Worm (Caenorhabditis elegans): ENCODE measurements around the gene nhr-53.

The nhr-53 gene

DNA sequence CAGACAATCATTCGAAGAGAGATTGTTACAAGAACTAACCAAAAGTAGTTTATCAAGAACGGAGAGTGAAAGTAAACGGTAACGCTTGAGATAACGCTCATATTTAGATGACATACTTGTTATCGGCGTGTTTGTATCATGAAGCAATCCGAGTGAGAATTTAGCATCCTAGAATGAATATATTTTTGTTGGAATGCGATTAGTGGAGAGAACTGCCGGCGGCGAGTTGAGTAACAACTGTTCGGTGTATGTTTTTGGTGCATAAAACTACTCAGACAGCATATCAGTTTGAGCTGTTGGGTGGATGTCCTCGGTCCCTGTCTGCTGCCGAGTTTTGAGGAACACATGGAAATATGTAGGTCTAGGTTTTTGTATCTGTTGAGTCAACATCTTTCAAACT lies 31.4 kb upstream of the nhr-53 start, which contains the start of gene T23D5.3:
Gene T23D5.3 (minus strand): TSS at position 101 of the 400 bp plus-strand sequence.
- TF ChIP-seq unc-120 (tag; optimal IDR thresholded peaks at IDR 0.05; ENCODE audit: poor library complexity, severe bottlenecking) (no peak), nhr-76 (tag; optimal IDR thresholded peaks at IDR 0.05) (no peak), hlh-1 (tag; optimal IDR thresholded peaks at IDR 0.05) (no peak), bed-3 (GFP tag; optimal IDR thresholded peaks at IDR 0.05) (no peak), elt-3 (tag; optimal IDR thresholded peaks at IDR 0.05) (no peak), lsy-2 (tag; optimal IDR thresholded peaks at IDR 0.05) (no peak), drap-1 (GFP tag; optimal IDR thresholded peaks at IDR 0.05) (no peak), sem-2 (GFP tag; optimal IDR thresholded peaks at IDR 0.05) (no peak), ceh-43 (GFP tag; optimal IDR thresholded peaks at IDR 0.05) (no peak), ham-2 (GFP tag; optimal IDR thresholded peaks at IDR 0.05) (no peak), mls-2 (tag; optimal IDR thresholded peaks at IDR 0.05) (no peak), cnd-1 (tag; optimal IDR thresholded peaks at IDR 0.05) (no peak), nhr-12 (tag; optimal IDR thresholded peaks at IDR 0.05) (no peak), lin-32 (GFP tag; optimal IDR thresholded peaks at IDR 0.05) (no peak)

DNA sequence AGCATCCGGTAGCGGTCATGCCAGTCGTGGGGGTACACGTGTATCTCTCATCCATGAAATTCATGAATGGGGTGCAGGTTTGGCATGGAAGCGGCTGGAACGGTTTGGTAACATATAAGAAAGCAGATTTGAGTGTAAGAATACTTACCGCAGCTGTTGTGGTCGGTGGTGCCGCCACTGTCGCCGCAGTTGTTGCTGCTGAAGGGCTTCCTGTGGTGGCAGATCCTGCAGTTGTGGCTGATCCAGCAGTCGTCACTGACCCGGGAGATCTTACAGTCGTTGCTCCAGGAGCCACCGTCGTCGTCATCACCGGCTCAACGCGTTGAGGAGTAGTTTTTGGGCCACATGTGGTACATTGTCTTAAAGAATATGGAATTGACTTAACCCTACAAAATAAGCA lies 30.9 kb upstream of the nhr-53 start:
- TF ChIP-seq unc-120 (tag; optimal IDR thresholded peaks at IDR 0.05; ENCODE audit: poor library complexity, severe bottlenecking) (no peak), cnd-1 (tag; optimal IDR thresholded peaks at IDR 0.05) (no peak), mls-2 (tag; optimal IDR thresholded peaks at IDR 0.05) (no peak), snpc-4 (tag; optimal IDR thresholded peaks at IDR 0.05) (no peak)

ce11 chrV:15732209-15732608 lies 30.0 kb upstream of the nhr-53 start, which contains the start of gene str-38:
Gene str-38, minus strand, starts transcription at chrV:15732309.
- TF ChIP-seq snpc-4 (tag; optimal IDR thresholded peaks at IDR 0.05) = no peak
- no peak for TF ChIP-seq ces-1 (GFP tag; optimal IDR thresholded peaks at IDR 0.05)
- TF ChIP-seq nhr-237 (tag; optimal IDR thresholded peaks at IDR 0.05) = no peak
- no peak for TF ChIP-seq lin-13 (tag; optimal IDR thresholded peaks at IDR 0.05)
- TF ChIP-seq lin-32 (GFP tag; optimal IDR thresholded peaks at IDR 0.05) = no peak
- TF ChIP-seq bed-3 (GFP tag; optimal IDR thresholded peaks at IDR 0.05) = no peak
- no peak for TF ChIP-seq mls-2 (tag; optimal IDR thresholded peaks at IDR 0.05)
- no peak for TF ChIP-seq sem-2 (GFP tag; optimal IDR thresholded peaks at IDR 0.05)
- TF ChIP-seq sptf-1 (tag; optimal IDR thresholded peaks at IDR 0.05) = no peak

DNA sequence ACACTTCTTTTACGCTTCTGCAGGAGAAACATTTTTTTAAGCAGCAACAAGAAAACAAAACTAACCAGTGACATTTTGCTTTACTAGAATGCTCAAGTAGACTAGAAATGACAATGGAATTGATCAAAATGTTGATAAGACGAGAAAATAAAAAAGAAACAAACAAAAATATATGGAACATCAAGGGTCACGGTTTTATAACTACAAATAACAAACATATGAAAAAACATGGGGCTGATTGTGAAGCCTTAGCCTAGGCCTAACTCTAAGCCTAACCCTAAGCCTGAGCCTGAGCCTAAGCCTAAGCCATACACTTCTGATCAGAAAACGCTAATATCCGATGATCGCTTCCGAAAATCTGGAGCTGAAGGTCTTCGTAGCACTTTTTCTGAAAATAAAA lies 28.3 kb upstream of the nhr-53 start, which contains the start of gene Y6E2A.10:
Gene Y6E2A.10 (minus strand): TSS at position 101 of the 400 bp plus-strand sequence.
- TF ChIP-seq bed-3 (GFP tag; optimal IDR thresholded peaks at IDR 0.05) (no peak), elt-1 (tag; optimal IDR thresholded peaks at IDR 0.05; ENCODE audit: borderline replicate concordance, insufficient read depth) (no peak)

DNA sequence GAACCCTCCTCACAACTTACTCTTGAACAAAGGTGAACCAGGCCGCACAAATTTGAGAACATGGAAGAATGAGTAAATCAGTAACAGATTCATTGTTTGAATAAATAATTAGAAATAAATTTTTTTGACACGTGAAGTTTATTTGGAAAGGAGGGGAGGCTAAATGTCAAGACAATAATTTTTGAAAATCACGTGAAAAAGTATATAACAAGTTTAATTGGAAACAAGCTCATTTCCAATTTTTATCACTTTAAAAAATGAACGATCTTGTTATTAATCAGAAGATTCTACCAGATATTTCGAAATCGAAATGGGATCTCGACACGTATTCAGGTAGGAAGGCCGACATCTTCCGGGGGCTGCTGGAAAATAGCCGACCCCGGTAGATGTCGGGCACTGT lies 24.4 kb upstream of the nhr-53 start, which contains the start of the genes irld-57 and sfxn-1.3:
Gene irld-57 (minus strand): TSS at position 101 of the 400 bp plus-strand sequence.
Gene sfxn-1.3 (plus strand): TSS at position 232 of the 400 bp plus-strand sequence.
- TF ChIP-seq nhr-237 (tag; optimal IDR thresholded peaks at IDR 0.05) (no peak), lin-13 (tag; optimal IDR thresholded peaks at IDR 0.05) (no peak), nhr-12 (tag; optimal IDR thresholded peaks at IDR 0.05) (no peak), nhr-76 (tag; optimal IDR thresholded peaks at IDR 0.05) (no peak), ceh-43 (GFP tag; optimal IDR thresholded peaks at IDR 0.05) (no peak), unc-39 (tag; optimal IDR thresholded peaks at IDR 0.05) (no peak), mab-5 (tag; optimal IDR thresholded peaks at IDR 0.05) (no peak), sptf-1 (tag; optimal IDR thresholded peaks at IDR 0.05) (no peak), cnd-1 (tag; optimal IDR thresholded peaks at IDR 0.05) (no peak), ces-1 (GFP tag; optimal IDR thresholded peaks at IDR 0.05) (no peak), mep-1 (tag; optimal IDR thresholded peaks at IDR 0.05) (no peak), drap-1 (GFP tag; optimal IDR thresholded peaks at IDR 0.05) (no peak), sem-2 (GFP tag; optimal IDR thresholded peaks at IDR 0.05) (no peak), unc-120 (tag; optimal IDR thresholded peaks at IDR 0.05; ENCODE audit: poor library complexity, severe bottlenecking) (no peak), ztf-11 (tag; optimal IDR thresholded peaks at IDR 0.05) (no peak), mls-2 (tag; optimal IDR thresholded peaks at IDR 0.05) (no peak)

DNA sequence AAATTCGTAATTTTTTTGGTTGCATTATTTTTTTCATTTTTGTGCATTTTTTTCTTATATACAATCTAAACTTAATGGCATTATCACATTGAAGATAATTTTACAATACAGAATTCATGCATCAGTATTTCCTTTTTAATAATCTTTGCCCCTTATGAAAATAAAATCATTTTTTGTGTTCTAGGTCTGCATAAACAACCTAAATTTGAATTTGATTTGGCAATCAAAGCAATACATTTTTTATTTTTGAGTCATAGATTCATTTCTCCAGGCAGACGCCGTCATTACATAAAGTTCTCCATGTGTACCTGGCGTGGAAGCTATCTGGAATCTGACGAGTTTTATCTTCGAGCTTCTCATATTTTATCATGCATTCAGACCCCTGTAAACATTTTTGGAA lies 19.7 kb upstream of the nhr-53 start, which contains the start of gene srh-140:
Gene srh-140 (plus strand): TSS at position 301 of the 400 bp plus-strand sequence.
- no peak for TF ChIP-seq pha-4 (tag; optimal IDR thresholded peaks at IDR 0.05)
- no peak for TF ChIP-seq lsy-2 (tag; optimal IDR thresholded peaks at IDR 0.05)
- no peak for TF ChIP-seq flh-1 (GFP tag; optimal IDR thresholded peaks at IDR 0.05)
- TF ChIP-seq ceh-39 (tag; optimal IDR thresholded peaks at IDR 0.05) = no peak
- TF ChIP-seq sem-2 (GFP tag; optimal IDR thresholded peaks at IDR 0.05) = no peak
- TF ChIP-seq elt-3 (tag; optimal IDR thresholded peaks at IDR 0.05) = no peak

All from whole organism, mixed stage, embryonic.